Fruit fly (Drosophila melanogaster): ENCODE data around the gene Mst27D.

- TF ChIP-seq shn (GFP tag; optimal IDR thresholded peaks at IDR 0.05) = no peak
- TF ChIP-seq CG5953 (GFP tag; IDR thresholded peaks at IDR 0.05) = no peak
- no peak for TF ChIP-seq hbn (GFP tag; IDR thresholded peaks at IDR 0.05; ENCODE audit: partially characterized antibody)
- no peak for TF ChIP-seq Dip3 (GFP tag; optimal IDR thresholded peaks at IDR 0.05)
- TF ChIP-seq Deaf1 (tag; optimal IDR thresholded peaks at IDR 0.05) = no peak
- TF ChIP-seq CG30020 (tag; optimal IDR thresholded peaks at IDR 0.05) = no peak
- no peak for TF ChIP-seq Myb (GFP tag; optimal IDR thresholded peaks at IDR 0.05)
Measured at dm6 chr2L:7038404-7039341, 22.0 kb downstream of the Mst27D start.

Data from whole organism, embryonic.